Worm (Caenorhabditis elegans) whole organism, late embryonic: ENCODE results near the gene F08F1.9.

Experiments
- ama-1 ChIP-seq: fragments of 150-350 bp; optimal IDR thresholded peaks from 2 replicates; lab custom pipeline; 2014
- ceh-14 ChIP-seq: sonication (generic microtip); optimal IDR thresholded peaks from 2 replicates; lab custom pipeline; 2016; ENCODE audit warnings: missing genotype, missing genetic modification characterization, missing compliant biosample characterization
- ceh-2 ChIP-seq: sonication (generic microtip); optimal IDR thresholded peaks from 2 replicates; lab custom pipeline; 2016; ENCODE audit warnings: missing genotype, missing genetic modification characterization, missing compliant biosample characterization
- ceh-9 ChIP-seq: sonication (generic microtip); optimal IDR thresholded peaks from 2 replicates; lab custom pipeline; 2016; ENCODE audit warnings: mild to moderate bottlenecking, missing genetic modification characterization, inconsistent platforms, missing compliant biosample characterization
- dve-1 ChIP-seq: sonication (generic microtip); optimal IDR thresholded peaks from 2 replicates; lab custom pipeline; 2017; ENCODE audit warnings: antibody characterized with exemption, mild to moderate bottlenecking, missing genetic modification characterization, missing compliant biosample characterization
- mec-3 ChIP-seq: sonication (generic microtip); optimal IDR thresholded peaks from 2 replicates; lab custom pipeline; 2016; ENCODE audit warnings: borderline replicate concordance, missing genetic modification characterization, missing compliant biosample characterization
- nhr-11 ChIP-seq: fragments of 150-350 bp; optimal IDR thresholded peaks from 2 replicates; lab custom pipeline; 2014; ENCODE audit warnings: missing biosample characterization, missing genetic modification characterization
- pag-3 ChIP-seq: sonication (generic microtip); optimal IDR thresholded peaks from 2 replicates; lab custom pipeline; 2016; ENCODE audit warnings: missing compliant biosample characterization, missing genetic modification characterization, borderline replicate concordance
- tbx-2 ChIP-seq: sonication (generic microtip); optimal IDR thresholded peaks from 2 replicates; lab custom pipeline; 2016; ENCODE audit warnings: missing genetic modification characterization, missing compliant biosample characterization
- ztf-16 ChIP-seq: sonication (generic microtip); optimal IDR thresholded peaks from 2 replicates; lab custom pipeline; 2017; ENCODE audit warnings: missing genetic modification characterization, missing compliant biosample characterization

DNA sequence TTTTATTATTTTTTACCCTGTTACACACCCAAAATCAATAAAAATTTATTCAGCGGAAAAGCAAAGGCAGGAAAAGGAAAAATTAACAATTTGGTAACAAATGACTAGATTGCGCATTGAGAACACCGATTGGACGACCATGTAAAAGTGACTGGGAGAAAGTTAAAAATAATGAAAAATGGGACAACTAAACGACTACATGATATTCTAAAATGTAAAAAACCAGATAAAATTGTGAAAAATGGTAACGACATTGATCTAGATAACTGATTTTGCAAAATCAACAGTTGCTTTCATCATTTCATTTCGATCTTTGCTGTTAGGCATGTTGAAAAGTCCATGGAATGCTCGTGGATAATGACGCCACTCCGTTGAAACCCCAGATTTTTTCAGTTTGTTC lies 49.1 kb upstream of the F08F1.9 start:
- TF ChIP-seq ztf-16 (tag; lab: Kevin White, UChicago): no peak
- TF ChIP-seq ceh-2 (tag; lab: Kevin White, UChicago): no peak
- TF ChIP-seq ceh-14 (tag; lab: Kevin White, UChicago): no peak
- TF ChIP-seq nhr-11 (tag; lab: Kevin White, UChicago): no peak
- no peak for TF ChIP-seq pag-3 (tag; lab: Kevin White, UChicago)
- TF ChIP-seq tbx-2 (tag; lab: Kevin White, UChicago): no peak
- TF ChIP-seq ama-1: no peak
- TF ChIP-seq dve-1 (tag; lab: Kevin White, UChicago): no peak
- no peak for TF ChIP-seq ceh-9 (tag; lab: Kevin White, UChicago)
- no peak for TF ChIP-seq mec-3 (tag; lab: Kevin White, UChicago)
